Worm (Caenorhabditis elegans) whole organism, L2 larva: Measurements from ENCODE around the gene F32D8.7.

ENCODE experiments used
- nhr-237 ChIP-seq: fragments of 150-350 bp; optimal IDR thresholded peaks from 2 replicates; lab custom pipeline; 2014; ENCODE audit warnings: missing biosample characterization, missing genetic modification characterization
- zag-1 ChIP-seq: fragments of 150-350 bp; optimal IDR thresholded peaks from 2 replicates; lab custom pipeline; 2014; ENCODE audit warnings: missing biosample characterization, missing genetic modification characterization

- no peak for TF ChIP-seq nhr-237 (tag; lab: Kevin White, UChicago)
- TF ChIP-seq zag-1, result no peak
Measured at ce11 chrV:10918373-10918772, 20.1 kb downstream of the F32D8.7 start, which contains the start of gene F58B4.2.
